Fruit fly (Drosophila melanogaster) whole organism, embryonic: Measurements from ENCODE around the gene Atat.

Experiments used
- Antp ChIP-seq: fragments of 200-800 bp; sonication (Bioruptor generic); optimal IDR thresholded peaks from 3 replicates; lab custom pipeline; 2016; ENCODE audit warnings: missing biosample characterization, missing genetic modification characterization
- CG10366 ChIP-seq: fragments of 200-800 bp; sonication (Bioruptor generic); IDR thresholded peaks from 2 replicates; pipeline ENCODE4 v1.3.6; 2022; ENCODE audit warnings: missing biosample characterization, missing genetic modification characterization
- CG10543 ChIP-seq: fragments of 200-800 bp; sonication (Bioruptor generic); optimal IDR thresholded peaks from 3 replicates; lab custom pipeline; 2017; ENCODE audit warnings: missing biosample characterization, mild to moderate bottlenecking, missing genetic modification characterization, moderate library complexity
- CG11247 ChIP-seq: fragments of 200-800 bp; sonication (Bioruptor generic); IDR thresholded peaks from 2 replicates; pipeline ENCODE4 v1.3.6; 2022; ENCODE audit warnings: missing biosample characterization, missing genetic modification characterization
- CG11504 ChIP-seq: fragments of 200-800 bp; sonication (Bioruptor generic); optimal IDR thresholded peaks from 3 replicates; lab custom pipeline; 2019; ENCODE audit warnings: missing biosample characterization, mild to moderate bottlenecking, missing genetic modification characterization, moderate library complexity
- CG12391 ChIP-seq: fragments of 200-800 bp; sonication (Bioruptor generic); optimal IDR thresholded peaks from 3 replicates; lab custom pipeline; 2018; ENCODE audit warnings: missing biosample characterization, mild to moderate bottlenecking, missing genetic modification characterization, moderate library complexity
- CG13296 ChIP-seq: fragments of 200-800 bp; sonication (Bioruptor generic); optimal IDR thresholded peaks from 3 replicates; lab custom pipeline; 2018; ENCODE audit warnings: missing biosample characterization, mild to moderate bottlenecking, missing genetic modification characterization
- CG13775 ChIP-seq: fragments of 200-800 bp; sonication (Bioruptor generic); optimal IDR thresholded peaks from 3 replicates; lab custom pipeline; 2017; ENCODE audit warnings: missing biosample characterization, mild to moderate bottlenecking, missing genetic modification characterization
- CG13894 ChIP-seq: fragments of 200-800 bp; sonication (Bioruptor generic); optimal IDR thresholded peaks from 3 replicates; lab custom pipeline; 2018; ENCODE audit warnings: missing biosample characterization, mild to moderate bottlenecking, missing genetic modification characterization, moderate library complexity
- CG15696 ChIP-seq: fragments of 200-800 bp; sonication (Bioruptor generic); optimal IDR thresholded peaks from 2 replicates; lab custom pipeline; 2019; ENCODE audit warnings: missing biosample characterization, mild to moderate bottlenecking, missing genetic modification characterization, moderate library complexity
- CG2120 ChIP-seq: fragments of 200-800 bp; sonication (Bioruptor generic); optimal IDR thresholded peaks from 3 replicates; lab custom pipeline; 2016; ENCODE audit warnings: missing biosample characterization, missing genetic modification characterization
- CG2712 ChIP-seq: fragments of 200-800 bp; optimal IDR thresholded peaks from 3 replicates; lab custom pipeline; 2019; ENCODE audit warnings: missing biosample characterization, mild to moderate bottlenecking, missing genetic modification characterization, moderate library complexity
- CG30020 ChIP-seq: fragments of 200-800 bp; optimal IDR thresholded peaks from 2 replicates; lab custom pipeline; 2019; ENCODE audit warnings: missing biosample characterization, mild to moderate bottlenecking, missing genetic modification characterization, moderate library complexity
- CG33557 ChIP-seq: fragments of 200-800 bp; sonication (Bioruptor generic); optimal IDR thresholded peaks from 2 replicates; lab custom pipeline; 2019; ENCODE audit warnings: missing biosample characterization, mild to moderate bottlenecking, missing genetic modification characterization, moderate library complexity
- CG34224 ChIP-seq: fragments of 200-800 bp; sonication (Bioruptor generic); IDR thresholded peaks from 3 replicates; pipeline ENCODE4 v1.3.6; 2022; ENCODE audit warnings: missing biosample characterization, missing genetic modification characterization; ENCODE audit not compliant: partially characterized antibody
- CG42726 ChIP-seq: fragments of 200-800 bp; sonication (Bioruptor generic); IDR thresholded peaks from 2 replicates; pipeline ENCODE4 v1.3.6; 2022; ENCODE audit warnings: missing biosample characterization, missing genetic modification characterization; ENCODE audit not compliant: partially characterized antibody
- CG4617 ChIP-seq: fragments of 200-800 bp; sonication (Bioruptor generic); optimal IDR thresholded peaks from 3 replicates; lab custom pipeline; 2016; ENCODE audit warnings: missing biosample characterization, missing genetic modification characterization, borderline replicate concordance
- CG7372 ChIP-seq: fragments of 200-800 bp; sonication (Bioruptor generic); IDR thresholded peaks from 2 replicates; pipeline ENCODE4 v1.3.6; 2022; ENCODE audit warnings: missing biosample characterization, missing genetic modification characterization
- CG7963 ChIP-seq: fragments of 200-800 bp; sonication (Bioruptor generic); IDR thresholded peaks from 3 replicates; pipeline ENCODE4 v1.3.6; 2022; ENCODE audit warnings: missing biosample characterization, missing genetic modification characterization; ENCODE audit not compliant: partially characterized antibody
- CG7987 ChIP-seq: fragments of 200-800 bp; sonication (Bioruptor generic); optimal IDR thresholded peaks from 2 replicates; lab custom pipeline; 2018; ENCODE audit warnings: missing biosample characterization, mild to moderate bottlenecking, missing genetic modification characterization, moderate library complexity
- CG9797 ChIP-seq: fragments of 200-800 bp; sonication (Bioruptor generic); optimal IDR thresholded peaks from 3 replicates; lab custom pipeline; 2018; ENCODE audit warnings: missing biosample characterization, mild to moderate bottlenecking, missing genetic modification characterization
- CG9876 ChIP-seq: fragments of 200-800 bp; sonication (Bioruptor generic); optimal IDR thresholded peaks from 2 replicates; lab custom pipeline; 2016; ENCODE audit warnings: missing biosample characterization, missing genetic modification characterization
- Camta ChIP-seq: fragments of 200-800 bp; sonication (Bioruptor generic); optimal IDR thresholded peaks from 2 replicates; lab custom pipeline; 2016; ENCODE audit warnings: missing biosample characterization, missing genetic modification characterization
- Dbx ChIP-seq: fragments of 200-800 bp; sonication (Bioruptor generic); IDR thresholded peaks from 3 replicates; pipeline ENCODE4 v1.3.6; 2022; ENCODE audit warnings: missing biosample characterization, missing genetic modification characterization
- GATAe ChIP-seq: fragments of 200-800 bp; sonication (Bioruptor generic); conservative IDR thresholded peaks from 2 replicates; pipeline ENCODE4 v1.3.6; 2022; ENCODE audit warnings: missing biosample characterization, missing genetic modification characterization
- HLH4C ChIP-seq: fragments of 200-800 bp; sonication (Bioruptor generic); IDR thresholded peaks from 3 replicates; pipeline ENCODE4 v1.3.6; 2022; ENCODE audit warnings: missing biosample characterization, missing genetic modification characterization; ENCODE audit not compliant: partially characterized antibody
- Hmr ChIP-seq: fragments of 200-800 bp; sonication (Bioruptor generic); optimal IDR thresholded peaks from 3 replicates; lab custom pipeline; 2017; ENCODE audit warnings: mild to moderate bottlenecking, missing biosample characterization, missing genetic modification reagents, missing genetic modification characterization
- Hmx ChIP-seq: fragments of 200-800 bp; sonication (Bioruptor generic); optimal IDR thresholded peaks from 2 replicates; lab custom pipeline; 2016; ENCODE audit warnings: missing biosample characterization, missing genetic modification characterization
- Hr39 ChIP-seq: fragments of >200 bp; optimal IDR thresholded peaks from 2 replicates; lab custom pipeline; 2017
- Hsf ChIP-seq: fragments of 200-800 bp; sonication (Bioruptor generic); optimal IDR thresholded peaks from 3 replicates; lab custom pipeline; 2016; ENCODE audit warnings: missing biosample characterization, missing genetic modification characterization
- MESR4 ChIP-seq: fragments of 200-800 bp; sonication (Bioruptor generic); optimal IDR thresholded peaks from 2 replicates; lab custom pipeline; 2018; ENCODE audit warnings: missing biosample characterization, mild to moderate bottlenecking, missing genetic modification characterization, moderate library complexity
- Myb ChIP-seq: fragments of 200-800 bp; sonication (Bioruptor generic); optimal IDR thresholded peaks from 2 replicates; lab custom pipeline; 2016; ENCODE audit warnings: missing biosample characterization, missing genetic modification characterization
- NC2β ChIP-seq: fragments of 200-800 bp; sonication (Bioruptor generic); optimal IDR thresholded peaks from 2 replicates; lab custom pipeline; 2016; ENCODE audit warnings: missing biosample characterization, missing genetic modification characterization
- Sry-δ ChIP-seq: fragments of 200-800 bp; sonication (Bioruptor generic); optimal IDR thresholded peaks from 2 replicates; lab custom pipeline; 2016; ENCODE audit warnings: missing biosample characterization, missing genetic modification characterization
- bowl ChIP-seq: fragments of 200-800 bp; sonication (Bioruptor generic); IDR thresholded peaks from 2 replicates; pipeline ENCODE4 v1.3.6; 2022; ENCODE audit warnings: missing biosample characterization, missing genetic modification characterization
- caup ChIP-seq: fragments of 200-800 bp; sonication (Bioruptor generic); optimal IDR thresholded peaks from 3 replicates; lab custom pipeline; 2017; ENCODE audit warnings: missing biosample characterization, mild to moderate bottlenecking, missing genetic modification characterization, moderate library complexity; ENCODE audit not compliant: severe bottlenecking
- crp ChIP-seq, 2 experiments: fragments of 200-800 bp; sonication (Bioruptor generic); optimal IDR thresholded peaks; 2 replicates in 1 of 2; 3 replicates in 1 of 2; lab custom pipeline; 2017; ENCODE audit warnings: missing biosample characterization in 2 of 2, missing genetic modification characterization in 2 of 2, mild to moderate bottlenecking in 1 of 2, moderate library complexity in 1 of 2
- eyg ChIP-seq: fragments of 200-800 bp; sonication (Bioruptor generic); optimal IDR thresholded peaks from 3 replicates; lab custom pipeline; 2016; ENCODE audit warnings: missing biosample characterization, missing genetic modification characterization
- ftz-f1 ChIP-seq: fragments of 200-800 bp; sonication (Bioruptor generic); optimal IDR thresholded peaks from 2 replicates; lab custom pipeline; 2016; ENCODE audit warnings: missing biosample characterization, missing genetic modification characterization
- gcm ChIP-seq: fragments of 200-800 bp; sonication (Bioruptor generic); optimal IDR thresholded peaks from 2 replicates; lab custom pipeline; 2019; ENCODE audit warnings: missing biosample characterization, mild to moderate bottlenecking, missing genetic modification characterization, moderate library complexity
- gsb ChIP-seq: fragments of 200-800 bp; sonication (Bioruptor generic); IDR thresholded peaks from 2 replicates; pipeline ENCODE4 v1.3.6; 2022; ENCODE audit warnings: missing biosample characterization, missing genetic modification characterization
- hbn ChIP-seq: fragments of 200-800 bp; sonication (Bioruptor generic); IDR thresholded peaks from 2 replicates; pipeline ENCODE4 v1.3.6; 2022; ENCODE audit warnings: missing biosample characterization, missing genetic modification characterization; ENCODE audit not compliant: partially characterized antibody
- mam ChIP-seq: fragments of 200-800 bp; sonication (Bioruptor generic); optimal IDR thresholded peaks from 3 replicates; lab custom pipeline; 2016; ENCODE audit warnings: missing biosample characterization, missing genetic modification characterization
- mld ChIP-seq: fragments of 200-800 bp; sonication (Bioruptor generic); IDR thresholded peaks from 3 replicates; pipeline ENCODE4 v1.3.6; 2022; ENCODE audit warnings: missing biosample characterization, missing genetic modification characterization; ENCODE audit not compliant: partially characterized antibody
- nmo ChIP-seq: fragments of 200-800 bp; sonication (Bioruptor generic); optimal IDR thresholded peaks from 2 replicates; lab custom pipeline; 2018; ENCODE audit warnings: missing biosample characterization, mild to moderate bottlenecking, missing genetic modification characterization, moderate library complexity
- stc ChIP-seq: fragments of 200-800 bp; sonication (Bioruptor generic); IDR thresholded peaks from 2 replicates; pipeline ENCODE4 v1.3.6; 2022; ENCODE audit warnings: missing biosample characterization, missing genetic modification characterization
- wor ChIP-seq: fragments of 200-800 bp; sonication (Bioruptor generic); IDR thresholded peaks from 2 replicates; pipeline ENCODE4 v1.3.6; 2022; ENCODE audit warnings: missing biosample characterization, missing genetic modification characterization
- zen ChIP-seq: fragments of 200-800 bp; sonication (Bioruptor generic); optimal IDR thresholded peaks from 3 replicates; lab custom pipeline; 2018; ENCODE audit warnings: missing biosample characterization, mild to moderate bottlenecking, missing genetic modification characterization, moderate library complexity

Gene Atat

DNA sequence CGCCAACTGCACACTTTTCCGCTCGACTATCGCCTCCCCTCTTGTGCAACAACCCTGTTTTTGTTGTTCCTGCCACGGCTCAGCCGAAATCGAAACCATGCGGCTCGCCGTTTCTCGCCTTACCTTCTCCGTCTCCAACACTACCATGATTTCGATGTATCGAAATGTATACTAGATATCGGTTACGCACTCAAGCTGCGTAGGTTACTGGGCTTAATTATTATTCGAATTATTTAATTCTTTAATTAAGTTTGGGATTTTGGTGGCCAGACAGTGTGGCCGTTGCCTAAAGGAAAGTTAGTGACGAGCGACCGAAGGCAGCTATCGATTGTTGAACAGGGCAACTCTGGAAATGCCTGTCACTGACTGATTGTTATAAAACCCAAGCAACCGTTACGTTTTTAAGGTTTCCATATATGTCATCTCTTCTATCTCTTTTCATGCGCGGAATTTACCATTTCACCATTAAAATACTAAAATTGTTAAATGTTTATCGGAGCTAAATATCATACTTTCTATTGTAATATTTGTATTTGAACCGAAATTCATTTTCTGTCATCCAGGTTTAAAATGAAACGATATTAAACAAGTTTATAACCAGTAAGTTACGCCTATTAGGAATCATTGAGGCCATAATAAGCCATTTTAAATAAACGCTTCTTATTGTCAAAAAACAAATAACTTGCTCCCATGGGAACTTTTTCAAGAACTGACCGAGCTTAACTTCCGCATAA, 24.2 kb downstream of the Atat start, which contains the start of gene eIF4E1 (continued):
- TF ChIP-seq crp (GFP tag; optimal IDR thresholded peaks at IDR 0.05; lab: Kevin White, UChicago) (peak in 1 of 2 experiments; percentile 5), mam (GFP tag; lab: Kevin White, UChicago) (peak; percentile 60), CG2120 (peak; percentile 13), CG9876 (peak; percentile 5), CG7963 (GFP tag; lab: Robert Waterston, UW) (peak; percentile 67), CG30020 (tag; lab: Kevin White, UChicago) (peak; percentile 14), CG34224 (GFP tag; lab: Robert Waterston, UW) (peak; percentile 58), CG10366 (no peak), CG42726 (GFP tag; lab: Robert Waterston, UW) (peak; percentile 80), CG2712 (tag; lab: Kevin White, UChicago) (peak; percentile 53), CG4617 (GFP tag; lab: Kevin White, UChicago) (peak; percentile 88), Antp (GFP tag; lab: Kevin White, UChicago) (peak; percentile 24), Myb (peak; percentile 100), wor (no peak), GATAe (GFP tag; lab: Robert Waterston, UW) (no peak), CG33557 (no peak), caup (GFP tag; lab: Kevin White, UChicago) (no peak), zen (tag; lab: Kevin White, UChicago) (peak; percentile 30), CG11504 (tag; lab: Kevin White, UChicago) (no peak), Dbx (GFP tag; lab: Robert Waterston, UW) (0 out of 3 replicates have a peak, but pooled peaks have one; percentile 21), hbn (peak; percentile 57), gsb (GFP tag; lab: Robert Waterston, UW) (no peak), gcm (no peak), CG9797 (GFP tag; lab: Kevin White, UChicago) (peak; percentile 91), CG15696 (peak; percentile 8), MESR4 (GFP tag; lab: Kevin White, UChicago) (peak; percentile 86), CG7987 (GFP tag; lab: Kevin White, UChicago) (peak; percentile 24), Camta (GFP tag; lab: Kevin White, UChicago) (peak; percentile 32), CG12391 (tag; lab: Kevin White, UChicago) (peak; percentile 38), Hmx (GFP tag; lab: Kevin White, UChicago) (no peak), stc (GFP tag; lab: Robert Waterston, UW) (peak; percentile 4; the same call in 1 of the 2 replicates), ftz-f1 (GFP tag; lab: Kevin White, UChicago) (peak; percentile 40), Hmr (GFP tag; lab: Kevin White, UChicago) (peak; percentile 47), NC2β (GFP tag; lab: Kevin White, UChicago) (peak; percentile 7), CG10543 (GFP tag; lab: Kevin White, UChicago) (no peak), CG13894 (peak; percentile 31), mld (GFP tag; lab: Robert Waterston, UW) (peak; percentile 68), CG7372 (GFP tag; lab: Robert Waterston, UW) (no peak), nmo (GFP tag; lab: Kevin White, UChicago) (peak; percentile 53), CG13296 (GFP tag; lab: Kevin White, UChicago) (no peak), Sry-δ (GFP tag; lab: Kevin White, UChicago) (peak; percentile 96), Hsf (peak; percentile 13), HLH4C (GFP tag; lab: Robert Waterston, UW) (peak; percentile 57; the same call in 2 of the 3 replicates), eyg (no peak), Hr39 (lab: Kevin White, UChicago) (no peak), bowl (GFP tag; lab: Robert Waterston, UW) (no peak), CG13775 (GFP tag; lab: Kevin White, UChicago) (peak; percentile 8), CG11247 (GFP tag; lab: Robert Waterston, UW) (peak; percentile 43)
